Fruit fly (Drosophila melanogaster): ENCODE results near the gene CG45546.

CG45546 gene

dm6 chr3R:29369038-29369437 lies at the start of gene CG45546:
Gene CG45546 (plus strand): TSS chr3R:29369338.
- no peak for TF ChIP-seq noc (tag; optimal IDR thresholded peaks at IDR 0.05)

- peak; percentile 43 for TF ChIP-seq noc (tag; optimal IDR thresholded peaks at IDR 0.05)
These were observed 49.5 kb upstream of the CG45546 start, which contains the start of gene Cnx99A for dm6 chr3R:29319481-29320289. Gene Cnx99A (minus strand): TSS chr3R:29319644.

DNA sequence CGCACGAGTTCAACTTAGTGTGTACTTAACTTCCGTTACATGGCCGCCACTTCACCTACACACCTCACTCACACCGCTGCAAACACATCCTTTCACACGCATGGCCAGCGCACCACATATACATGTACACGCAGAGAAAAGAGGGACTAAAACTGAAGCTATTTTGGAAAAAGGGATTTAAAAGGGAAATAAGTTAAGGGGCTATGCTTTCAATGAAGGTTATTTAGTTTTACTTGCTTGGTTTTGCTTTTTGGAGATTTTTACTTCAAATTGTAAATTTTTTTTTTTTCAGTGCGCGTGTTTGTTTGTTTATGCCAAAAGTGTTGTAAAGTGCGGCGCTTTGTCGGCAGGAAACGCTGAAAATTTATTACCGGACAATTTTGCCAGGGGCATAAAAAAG lies 46.5 kb upstream of the CG45546 start:
- TF ChIP-seq noc (tag; optimal IDR thresholded peaks at IDR 0.05) = no peak

- TF ChIP-seq noc (tag; optimal IDR thresholded peaks at IDR 0.05) = no peak
These were observed 40.5 kb upstream of the CG45546 start for dm6 chr3R:29328607-29329006.

DNA sequence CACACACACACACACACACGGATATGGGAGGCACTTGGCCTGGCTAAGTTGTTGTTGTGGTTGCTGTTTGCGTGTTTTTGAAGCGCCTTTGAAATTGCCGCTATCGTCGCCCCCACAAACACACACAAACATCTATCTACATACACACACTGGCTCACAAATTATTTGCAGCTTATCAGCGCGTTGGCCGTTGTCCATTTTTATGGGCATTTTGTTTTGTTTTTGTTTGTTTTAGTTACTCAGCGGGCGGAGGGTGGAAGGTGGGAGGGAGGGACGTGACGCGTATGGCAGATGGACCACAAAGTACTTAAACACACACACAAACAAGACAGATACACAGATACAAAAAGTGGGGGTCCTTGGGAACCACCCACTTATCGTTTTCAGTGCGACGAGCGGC lies 15.7 kb upstream of the CG45546 start:
- no peak for TF ChIP-seq noc (tag; optimal IDR thresholded peaks at IDR 0.05)

DNA sequence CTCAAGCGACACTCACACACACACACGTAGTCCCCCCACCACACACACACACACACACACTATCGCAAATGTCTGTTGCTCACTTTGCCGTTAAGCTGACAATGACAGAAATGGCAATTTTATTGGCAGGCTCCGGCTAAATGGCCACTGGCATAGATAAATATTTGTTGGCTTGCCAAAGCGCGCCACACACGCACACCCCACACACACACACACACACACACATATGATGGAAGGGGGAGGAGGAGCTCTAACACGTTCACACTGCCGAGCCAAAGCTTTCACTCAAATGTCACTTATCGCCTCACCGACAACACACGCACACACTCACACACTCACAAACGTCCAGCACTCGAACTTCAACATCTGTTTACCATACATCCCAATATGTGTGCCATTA lies 6.7 kb upstream of the CG45546 start:
- TF ChIP-seq noc (tag; optimal IDR thresholded peaks at IDR 0.05) = no peak

dm6 chr3R:29372497-29373218 lies 3.5 kb downstream of the CG45546 start:
- TF ChIP-seq noc (tag; optimal IDR thresholded peaks at IDR 0.05) = no peak

- TF ChIP-seq noc (tag; optimal IDR thresholded peaks at IDR 0.05) = no peak
These were observed 6.4 kb downstream of the CG45546 start for dm6 chr3R:29375397-29376014.

- TF ChIP-seq noc (tag; optimal IDR thresholded peaks at IDR 0.05) = no peak
These were observed 8.2 kb downstream of the CG45546 start, which contains the start of gene Ptp99A for dm6 chr3R:29377342-29377741. Gene Ptp99A (plus strand): TSS chr3R:29377646.
